In genomic region chr2L:14697938-14698337, dm6 we compare ENCODE assay signal across 1 fruit fly cellular context.
A peak's percentile ranks its signal among the peaks of the same experiment; 100 is the strongest.
TF ChIP-seq lines count a peak whose summit lies in the region.

No protein-coding gene starts in this region.

TF ChIP-seq in whole organism, embryonic, 481 proteins besides CTCF, POLR2A, EP300 and RAD21 (continued from another document):
- TF ChIP-seq vnd (GFP tag; IDR thresholded peaks at IDR 0.05; lab: Robert Waterston, UW; ENCODE audit: partially characterized antibody) (no peak), CG4707 (GFP tag; optimal IDR thresholded peaks at IDR 0.05; lab: Kevin White, UChicago) (peak; percentile 25), kah (GFP tag; optimal IDR thresholded peaks at IDR 0.05; lab: Kevin White, UChicago) (no peak), Mrtf (GFP tag; IDR thresholded peaks at IDR 0.05; lab: Robert Waterston, UW) (no peak), CG12071 (GFP tag; optimal IDR thresholded peaks at IDR 0.05; lab: Kevin White, UChicago) (no peak), CrebB (tag; optimal IDR thresholded peaks at IDR 0.05; lab: Kevin White, UChicago) (no peak), mld (GFP tag; IDR thresholded peaks at IDR 0.05; lab: Robert Waterston, UW; ENCODE audit: partially characterized antibody) (no peak), gsb-n (tag; optimal IDR thresholded peaks at IDR 0.05; lab: Kevin White, UChicago) (no peak), Jarid2 (GFP tag; optimal IDR thresholded peaks at IDR 0.05; lab: Kevin White, UChicago) (no peak), CG34422 (GFP tag; IDR thresholded peaks at IDR 0.05; lab: Robert Waterston, UW) (no peak), CG7556 (GFP tag; optimal IDR thresholded peaks at IDR 0.05; lab: Kevin White, UChicago) (no peak), CG31441 (GFP tag; IDR thresholded peaks at IDR 0.05; lab: Robert Waterston, UW) (no peak), CG12236 (GFP tag; optimal IDR thresholded peaks at IDR 0.05; lab: Kevin White, UChicago) (no peak), CG33557 (GFP tag; optimal IDR thresholded peaks at IDR 0.05; lab: Kevin White, UChicago) (no peak), CG18262 (tag; optimal IDR thresholded peaks at IDR 0.05; lab: Kevin White, UChicago) (peak; percentile 6), Poxn (GFP tag; IDR thresholded peaks at IDR 0.05; lab: Robert Waterston, UW) (no peak), CG14441 (GFP tag; IDR thresholded peaks at IDR 0.05; lab: Robert Waterston, UW) (no peak), maf-S (GFP tag; optimal IDR thresholded peaks at IDR 0.05; lab: Kevin White, UChicago) (no peak), Drgx (GFP tag; IDR thresholded peaks at IDR 0.05; lab: Robert Waterston, UW) (0 out of 2 replicates have a peak, but pooled peaks have one; percentile 8), Vsx1 (GFP tag; optimal IDR thresholded peaks at IDR 0.05; lab: Kevin White, UChicago) (no peak), Awh (GFP tag; IDR thresholded peaks at IDR 0.05; lab: Robert Waterston, UW) (no peak), corto (GFP tag; optimal IDR thresholded peaks at IDR 0.05; lab: Kevin White, UChicago) (no peak), dmrt99B (tag; optimal IDR thresholded peaks at IDR 0.05; lab: Kevin White, UChicago) (peak; percentile 53), CG12769 (tag; optimal IDR thresholded peaks at IDR 0.05; lab: Kevin White, UChicago) (no peak), grn (GFP tag; optimal IDR thresholded peaks at IDR 0.05; lab: Kevin White, UChicago) (no peak), CG32532 (GFP tag; IDR thresholded peaks at IDR 0.05; lab: Robert Waterston, UW) (no peak), toy (GFP tag; IDR thresholded peaks at IDR 0.05; lab: Robert Waterston, UW) (no peak), hb (GFP tag; IDR thresholded peaks at IDR 0.05; lab: Robert Waterston, UW; ENCODE audit: partially characterized antibody) (no peak), unc-4 (GFP tag; IDR thresholded peaks at IDR 0.05; lab: Robert Waterston, UW; ENCODE audit: partially characterized antibody) (no peak), CG16863 (GFP tag; optimal IDR thresholded peaks at IDR 0.05; lab: Kevin White, UChicago) (no peak), CG3281 (GFP tag; optimal IDR thresholded peaks at IDR 0.05; lab: Kevin White, UChicago) (no peak), gt (GFP tag; IDR thresholded peaks at IDR 0.05; lab: Robert Waterston, UW) (no peak), tin (GFP tag; optimal IDR thresholded peaks at IDR 0.05; lab: Kevin White, UChicago) (no peak), onecut (GFP tag; IDR thresholded peaks at IDR 0.05; lab: Robert Waterston, UW) (no peak), Aef1 (GFP tag; IDR thresholded peaks at IDR 0.05; lab: Robert Waterston, UW) (no peak), CG15011 (GFP tag; optimal IDR thresholded peaks at IDR 0.05; lab: Kevin White, UChicago) (no peak), CG17802 (tag; optimal IDR thresholded peaks at IDR 0.05; lab: Kevin White, UChicago) (no peak), CG13424 (tag; optimal IDR thresholded peaks at IDR 0.05; lab: Kevin White, UChicago) (peak; percentile 5), tx (GFP tag; optimal IDR thresholded peaks at IDR 0.05; lab: Kevin White, UChicago) (no peak), Max (GFP tag; optimal IDR thresholded peaks at IDR 0.05; lab: Kevin White, UChicago) (no peak), CG4617 (GFP tag; optimal IDR thresholded peaks at IDR 0.05; lab: Kevin White, UChicago; ENCODE audit: borderline replicate concordance) (no peak), CG12219 (GFP tag; optimal IDR thresholded peaks at IDR 0.05; lab: Kevin White, UChicago) (no peak), hth (optimal IDR thresholded peaks at IDR 0.05; lab: Kevin White, UChicago) (no peak), pros (GFP tag; optimal IDR thresholded peaks at IDR 0.05; lab: Kevin White, UChicago) (no peak), ken (GFP tag; IDR thresholded peaks at IDR 0.05; lab: Robert Waterston, UW) (no peak), Xbp1 (GFP tag; optimal IDR thresholded peaks at IDR 0.05; lab: Kevin White, UChicago) (no peak), E2f2 (GFP tag; IDR thresholded peaks at IDR 0.05; lab: Robert Waterston, UW) (no peak), E2f1 (GFP tag; IDR thresholded peaks at IDR 0.05; lab: Robert Waterston, UW) (no peak), HHEX (GFP tag; optimal IDR thresholded peaks at IDR 0.05; lab: Kevin White, UChicago) (no peak), CG10959 (GFP tag; IDR thresholded peaks at IDR 0.05; lab: Robert Waterston, UW) (no peak), yki (optimal IDR thresholded peaks at IDR 0.05; lab: Kevin White, UChicago) (no peak), CG2202 (tag; optimal IDR thresholded peaks at IDR 0.05; lab: Kevin White, UChicago) (no peak), CG10209 (GFP tag; optimal IDR thresholded peaks at IDR 0.05; lab: Kevin White, UChicago) (no peak), CG12659 (GFP tag; optimal IDR thresholded peaks at IDR 0.05; lab: Kevin White, UChicago) (peak; percentile 1), CG32767 (GFP tag; IDR thresholded peaks at IDR 0.05; lab: Robert Waterston, UW) (no peak), mam (GFP tag; optimal IDR thresholded peaks at IDR 0.05; lab: Kevin White, UChicago) (no peak), CG2889 (GFP tag; IDR thresholded peaks at IDR 0.05; lab: Robert Waterston, UW) (no peak), Ets97D (GFP tag; optimal IDR thresholded peaks at IDR 0.05; lab: Kevin White, UChicago) (no peak), CG10431 (GFP tag; optimal IDR thresholded peaks at IDR 0.05; lab: Kevin White, UChicago) (no peak), CG7928 (GFP tag; optimal IDR thresholded peaks at IDR 0.05; lab: Kevin White, UChicago) (no peak), Mes4 (GFP tag; optimal IDR thresholded peaks at IDR 0.05; lab: Kevin White, UChicago) (no peak), CG11085 (GFP tag; IDR thresholded peaks at IDR 0.05; lab: Robert Waterston, UW) (no peak), Ada2b (GFP tag; IDR thresholded peaks at IDR 0.05; lab: Robert Waterston, UW) (no peak), H15 (GFP tag; IDR thresholded peaks at IDR 0.05; lab: Robert Waterston, UW) (no peak), CG1024 (GFP tag; IDR thresholded peaks at IDR 0.05; lab: Robert Waterston, UW) (no peak), CG5953 (GFP tag; IDR thresholded peaks at IDR 0.05; lab: Robert Waterston, UW) (no peak), CG10366 (GFP tag; IDR thresholded peaks at IDR 0.05; lab: Robert Waterston, UW) (no peak), lov (optimal IDR thresholded peaks at IDR 0.05; lab: Kevin White, UChicago) (no peak), lov (GFP tag; IDR thresholded peaks at IDR 0.05; lab: Robert Waterston, UW) (no peak), CG17385 (GFP tag; optimal IDR thresholded peaks at IDR 0.05; lab: Kevin White, UChicago) (no peak), B-H2 (GFP tag; optimal IDR thresholded peaks at IDR 0.05; lab: Kevin White, UChicago) (no peak), Hr51 (GFP tag; optimal IDR thresholded peaks at IDR 0.05; lab: Kevin White, UChicago) (peak in 1 of 2 experiments; percentile 30), esg (GFP tag; conservative IDR thresholded peaks at IDR 0.05; lab: Robert Waterston, UW) (no peak), CG10979 (tag; optimal IDR thresholded peaks at IDR 0.05; lab: Kevin White, UChicago) (no peak), Mad (GFP tag; optimal IDR thresholded peaks at IDR 0.05; lab: Kevin White, UChicago) (no peak), Sox102F (GFP tag; optimal IDR thresholded peaks at IDR 0.05; lab: Kevin White, UChicago) (peak; percentile 31), CG7963 (GFP tag; IDR thresholded peaks at IDR 0.05; lab: Robert Waterston, UW; ENCODE audit: partially characterized antibody) (no peak), CG18764 (GFP tag; optimal IDR thresholded peaks at IDR 0.05; lab: Kevin White, UChicago) (no peak), eyg (GFP tag; optimal IDR thresholded peaks at IDR 0.05; lab: Kevin White, UChicago) (no peak), CG30403 (GFP tag; optimal IDR thresholded peaks at IDR 0.05; lab: Kevin White, UChicago) (no peak), CG13894 (tag; optimal IDR thresholded peaks at IDR 0.05; lab: Kevin White, UChicago) (no peak), pan (optimal IDR thresholded peaks at IDR 0.05; lab: Kevin White, UChicago) (no peak), pan (GFP tag; optimal IDR thresholded peaks at IDR 0.05 in 1 of 2, IDR thresholded peaks at IDR 0.05 in 1 of 2) (no peak), CG3407 (GFP tag; optimal IDR thresholded peaks at IDR 0.05; lab: Kevin White, UChicago) (no peak), Dip2 (GFP tag; IDR thresholded peaks at IDR 0.05; lab: Robert Waterston, UW) (no peak), CG14860 (GFP tag; IDR thresholded peaks at IDR 0.05; lab: Robert Waterston, UW; ENCODE audit: partially characterized antibody) (no peak), CkIIα-i1 (GFP tag; IDR thresholded peaks at IDR 0.05; lab: Robert Waterston, UW) (no peak), klu (GFP tag; IDR thresholded peaks at IDR 0.05; lab: Robert Waterston, UW) (no peak), pho (GFP tag; optimal IDR thresholded peaks at IDR 0.05; lab: Kevin White, UChicago) (no peak), sqz (GFP tag; optimal IDR thresholded peaks at IDR 0.05; lab: Kevin White, UChicago) (no peak), Xrp1 (GFP tag; IDR thresholded peaks at IDR 0.05; lab: Robert Waterston, UW) (no peak), CG13123 (GFP tag; optimal IDR thresholded peaks at IDR 0.05; lab: Kevin White, UChicago) (no peak), CG2875 (GFP tag; optimal IDR thresholded peaks at IDR 0.05; lab: Kevin White, UChicago) (no peak), CG4424 (GFP tag; optimal IDR thresholded peaks at IDR 0.05; lab: Kevin White, UChicago) (no peak), CG11398 (GFP tag; optimal IDR thresholded peaks at IDR 0.05; lab: Kevin White, UChicago) (no peak), H2.0 (GFP tag; IDR thresholded peaks at IDR 0.05; lab: Robert Waterston, UW) (no peak), CG1602 (GFP tag; optimal IDR thresholded peaks at IDR 0.05; lab: Kevin White, UChicago) (no peak), Dek (tag; optimal IDR thresholded peaks at IDR 0.05; lab: Kevin White, UChicago) (no peak), dm (GFP tag; optimal IDR thresholded peaks at IDR 0.05; lab: Kevin White, UChicago) (no peak), CG1647 (GFP tag; optimal IDR thresholded peaks at IDR 0.05; lab: Kevin White, UChicago) (no peak), CG11504 (tag; optimal IDR thresholded peaks at IDR 0.05; lab: Kevin White, UChicago) (peak; percentile 50), CG7839 (tag; optimal IDR thresholded peaks at IDR 0.05; lab: Kevin White, UChicago) (no peak), Tbp (GFP tag; optimal IDR thresholded peaks at IDR 0.05; lab: Kevin White, UChicago) (no peak), en (GFP tag; optimal IDR thresholded peaks at IDR 0.05; lab: Kevin White, UChicago) (no peak), CG2120 (GFP tag; optimal IDR thresholded peaks at IDR 0.05; lab: Kevin White, UChicago) (no peak), Bgb (GFP tag; IDR thresholded peaks at IDR 0.05; lab: Robert Waterston, UW; ENCODE audit: partially characterized antibody) (no peak), fd3F (GFP tag; optimal IDR thresholded peaks at IDR 0.05; lab: Kevin White, UChicago) (no peak), fd64A (GFP tag; optimal IDR thresholded peaks at IDR 0.05; lab: Kevin White, UChicago) (no peak), Fer2 (tag; optimal IDR thresholded peaks at IDR 0.05; lab: Kevin White, UChicago) (no peak), CG8765 (GFP tag; IDR thresholded peaks at IDR 0.05; lab: Robert Waterston, UW) (no peak), Chrac-16 (GFP tag; optimal IDR thresholded peaks at IDR 0.05; lab: Kevin White, UChicago) (no peak), wdn (GFP tag; IDR thresholded peaks at IDR 0.05; lab: Robert Waterston, UW) (no peak), unpg (GFP tag; optimal IDR thresholded peaks at IDR 0.05; lab: Kevin White, UChicago) (peak; percentile 24), Usf (GFP tag; optimal IDR thresholded peaks at IDR 0.05; lab: Kevin White, UChicago) (no peak), Fer1 (GFP tag; optimal IDR thresholded peaks at IDR 0.05; lab: Kevin White, UChicago) (peak; percentile 7), Hmr (GFP tag; optimal IDR thresholded peaks at IDR 0.05; lab: Kevin White, UChicago) (no peak), NC2β (GFP tag; optimal IDR thresholded peaks at IDR 0.05; lab: Kevin White, UChicago) (no peak), Med (GFP tag; lab: Kevin White, UChicago) (peak; percentile 48), tio (GFP tag; optimal IDR thresholded peaks at IDR 0.05; lab: Kevin White, UChicago) (no peak), HLH3B (GFP tag; IDR thresholded peaks at IDR 0.05; lab: Robert Waterston, UW) (no peak), CG3163 (GFP tag; optimal IDR thresholded peaks at IDR 0.05; lab: Kevin White, UChicago) (no peak), CG13624 (GFP tag; optimal IDR thresholded peaks at IDR 0.05; lab: Kevin White, UChicago) (no peak), CG17568 (GFP tag; optimal IDR thresholded peaks at IDR 0.05; lab: Kevin White, UChicago) (no peak), Trl (optimal IDR thresholded peaks at IDR 0.05; lab: Kevin White, UChicago) (no peak), Trl (GFP tag; optimal IDR thresholded peaks at IDR 0.05; lab: Kevin White, UChicago) (no peak), Doc3 (GFP tag; IDR thresholded peaks at IDR 0.05; lab: Robert Waterston, UW; ENCODE audit: partially characterized antibody) (no peak), CG15073 (GFP tag; optimal IDR thresholded peaks at IDR 0.05; lab: Kevin White, UChicago) (no peak), cad (GFP tag; optimal IDR thresholded peaks at IDR 0.05; lab: Kevin White, UChicago) (no peak)
TF ChIP-seq in whole organism, embryonic: peak in this region for 28.
